Fruit fly (Drosophila melanogaster) whole organism: ENCODE results near the gene CG32195.

Source experiments
- EcR ChIP-seq, 2 experiments: fragments of >200 bp; optimal IDR thresholded peaks; 2 replicates each; lab custom pipeline; 2017; ENCODE audit warnings: missing biosample characterization in 2 of 2, missing genetic modification characterization in 2 of 2, missing genetic modification reagents in 2 of 2
- psq ChIP-seq: fragments of >200 bp; optimal IDR thresholded peaks from 2 replicates; lab custom pipeline; 2017

- TF ChIP-seq EcR (GFP tag; optimal IDR thresholded peaks at IDR 0.05; lab: Kevin White, UChicago), result no peak
- no peak for TF ChIP-seq psq (lab: Kevin White, UChicago)
Observed at dm6 chr3L:18146833-18147232, 34.1 kb downstream of the CG32195 start.
